Fruit fly (Drosophila melanogaster) whole organism, embryonic: ENCODE data around the gene NANS.

Experiments used
- CG10979 ChIP-seq: fragments of 200-800 bp; sonication (Bioruptor generic); optimal IDR thresholded peaks from 2 replicates; lab custom pipeline; 2018; ENCODE audit warnings: missing biosample characterization, mild to moderate bottlenecking, missing genetic modification characterization, moderate library complexity
- CG11247 ChIP-seq: fragments of 200-800 bp; sonication (Bioruptor generic); IDR thresholded peaks from 2 replicates; pipeline ENCODE4 v1.3.6; 2022; ENCODE audit warnings: missing biosample characterization, missing genetic modification characterization
- CG12071 ChIP-seq: fragments of 200-800 bp; sonication (Bioruptor generic); optimal IDR thresholded peaks from 3 replicates; lab custom pipeline; 2018; ENCODE audit warnings: missing biosample characterization, mild to moderate bottlenecking, missing genetic modification characterization
- CG15479 ChIP-seq: fragments of 200-800 bp; sonication (Bioruptor generic); optimal IDR thresholded peaks from 3 replicates; lab custom pipeline; 2019; ENCODE audit warnings: missing biosample characterization, mild to moderate bottlenecking, missing genetic modification characterization, moderate library complexity
- CG16863 ChIP-seq: fragments of 200-800 bp; sonication (Bioruptor generic); optimal IDR thresholded peaks from 3 replicates; lab custom pipeline; 2016; ENCODE audit warnings: missing biosample characterization, missing genetic modification characterization
- CG18476 ChIP-seq: fragments of 200-800 bp; sonication (Bioruptor generic); optimal IDR thresholded peaks from 2 replicates; lab custom pipeline; 2016; ENCODE audit warnings: missing biosample characterization, mild to moderate bottlenecking, missing genetic modification characterization
- CG2120 ChIP-seq: fragments of 200-800 bp; sonication (Bioruptor generic); optimal IDR thresholded peaks from 3 replicates; lab custom pipeline; 2016; ENCODE audit warnings: missing biosample characterization, missing genetic modification characterization
- CG3838 ChIP-seq: fragments of 200-800 bp; sonication (Bioruptor generic); optimal IDR thresholded peaks from 3 replicates; lab custom pipeline; 2016; ENCODE audit warnings: missing biosample characterization, missing genetic modification characterization
- CG3847 ChIP-seq: fragments of 200-800 bp; sonication (Bioruptor generic); IDR thresholded peaks from 2 replicates; pipeline ENCODE4 v1.3.6; 2022; ENCODE audit warnings: missing biosample characterization, missing genetic modification characterization
- CG42726 ChIP-seq: fragments of 200-800 bp; sonication (Bioruptor generic); IDR thresholded peaks from 2 replicates; pipeline ENCODE4 v1.3.6; 2022; ENCODE audit warnings: missing biosample characterization, missing genetic modification characterization; ENCODE audit not compliant: partially characterized antibody
- CG5180 ChIP-seq: fragments of 200-800 bp; sonication (Bioruptor generic); optimal IDR thresholded peaks from 3 replicates; lab custom pipeline; 2017; ENCODE audit warnings: missing biosample characterization, missing genetic modification characterization, mild to moderate bottlenecking, moderate library complexity, missing genetic modification reagents
- CG6791 ChIP-seq: fragments of 200-800 bp; sonication (Bioruptor generic); IDR thresholded peaks from 3 replicates; pipeline ENCODE4 v1.3.6; 2022; ENCODE audit warnings: missing biosample characterization, missing genetic modification characterization; ENCODE audit not compliant: partially characterized antibody
- CG7963 ChIP-seq: fragments of 200-800 bp; sonication (Bioruptor generic); IDR thresholded peaks from 3 replicates; pipeline ENCODE4 v1.3.6; 2022; ENCODE audit warnings: missing biosample characterization, missing genetic modification characterization; ENCODE audit not compliant: partially characterized antibody
- CHES-1-like ChIP-seq: fragments of 200-800 bp; sonication (Bioruptor generic); optimal IDR thresholded peaks from 2 replicates; lab custom pipeline; 2016; ENCODE audit warnings: missing biosample characterization, missing genetic modification characterization
- D ChIP-seq, 2 experiments: fragments of 200-800 bp in 1 of 2; fragments of >200 bp in 1 of 2; sonication (Bioruptor generic) in 1 of 2; optimal IDR thresholded peaks; 2 replicates in 1 of 2; 3 replicates in 1 of 2; lab custom pipeline; 2017; ENCODE audit warnings: mild to moderate bottlenecking in 1 of 2, missing biosample characterization in 1 of 2, missing genetic modification characterization in 1 of 2, missing genetic modification reagents in 1 of 2
- Dad ChIP-seq: fragments of 200-800 bp; sonication (Bioruptor generic); optimal IDR thresholded peaks from 3 replicates; lab custom pipeline; 2016; ENCODE audit warnings: missing biosample characterization, missing genetic modification characterization
- Doc3 ChIP-seq: fragments of 200-800 bp; sonication (Bioruptor generic); IDR thresholded peaks from 3 replicates; pipeline ENCODE4 v1.3.6; 2022; ENCODE audit warnings: missing biosample characterization, missing genetic modification characterization; ENCODE audit not compliant: partially characterized antibody
- Drgx ChIP-seq: fragments of 200-800 bp; sonication (Bioruptor generic); IDR thresholded peaks from 2 replicates; pipeline ENCODE4 v1.3.6; 2022; ENCODE audit warnings: missing biosample characterization, missing genetic modification characterization
- HmgD ChIP-seq: fragments of 200-800 bp; sonication (Bioruptor generic); optimal IDR thresholded peaks from 3 replicates; lab custom pipeline; 2016; ENCODE audit warnings: missing biosample characterization, missing genetic modification characterization
- Myb ChIP-seq: fragments of 200-800 bp; sonication (Bioruptor generic); optimal IDR thresholded peaks from 2 replicates; lab custom pipeline; 2016; ENCODE audit warnings: missing biosample characterization, missing genetic modification characterization
- Sox100B ChIP-seq: fragments of 200-800 bp; sonication (Bioruptor generic); optimal IDR thresholded peaks from 3 replicates; lab custom pipeline; 2018; ENCODE audit warnings: missing biosample characterization, mild to moderate bottlenecking, missing genetic modification characterization
- Ssrp ChIP-seq: fragments of 200-800 bp; sonication (Bioruptor generic); optimal IDR thresholded peaks from 2 replicates; lab custom pipeline; 2018; ENCODE audit warnings: missing biosample characterization, mild to moderate bottlenecking, missing genetic modification characterization, moderate library complexity
- ara ChIP-seq: fragments of 200-800 bp; sonication (Bioruptor generic); IDR thresholded peaks from 2 replicates; pipeline ENCODE4 v1.3.6; 2022; ENCODE audit warnings: missing biosample characterization, missing genetic modification characterization
- bowl ChIP-seq: fragments of 200-800 bp; sonication (Bioruptor generic); IDR thresholded peaks from 2 replicates; pipeline ENCODE4 v1.3.6; 2022; ENCODE audit warnings: missing biosample characterization, missing genetic modification characterization
- chinmo ChIP-seq: fragments of 200-800 bp; sonication (Bioruptor generic); IDR thresholded peaks from 4 replicates; pipeline ENCODE4 v1.3.6; 2022; ENCODE audit warnings: missing biosample characterization, missing genetic modification characterization; ENCODE audit not compliant: partially characterized antibody
- dm ChIP-seq: fragments of 200-800 bp; sonication (Bioruptor generic); optimal IDR thresholded peaks from 3 replicates; lab custom pipeline; 2016; ENCODE audit warnings: missing biosample characterization, missing genetic modification characterization
- exex ChIP-seq: fragments of 200-800 bp; sonication (Bioruptor generic); optimal IDR thresholded peaks from 4 replicates; lab custom pipeline; 2018; ENCODE audit warnings: missing biosample characterization, mild to moderate bottlenecking, missing genetic modification characterization, moderate library complexity
- grn ChIP-seq: fragments of 200-800 bp; sonication (Bioruptor generic); optimal IDR thresholded peaks from 3 replicates; lab custom pipeline; 2017; ENCODE audit warnings: missing biosample characterization, missing genetic modification characterization
- hth ChIP-seq: fragments of >200 bp; optimal IDR thresholded peaks from 2 replicates; lab custom pipeline; 2017; ENCODE audit warnings: inconsistent platforms
- mirr ChIP-seq: fragments of 200-800 bp; sonication (Bioruptor generic); optimal IDR thresholded peaks from 3 replicates; lab custom pipeline; 2018; ENCODE audit warnings: missing biosample characterization, mild to moderate bottlenecking, missing genetic modification characterization
- mld ChIP-seq: fragments of 200-800 bp; sonication (Bioruptor generic); IDR thresholded peaks from 3 replicates; pipeline ENCODE4 v1.3.6; 2022; ENCODE audit warnings: missing biosample characterization, missing genetic modification characterization; ENCODE audit not compliant: partially characterized antibody
- pb ChIP-seq: fragments of 200-800 bp; sonication (Bioruptor generic); optimal IDR thresholded peaks from 3 replicates; lab custom pipeline; 2016; ENCODE audit warnings: missing biosample characterization, missing genetic modification characterization
- pros ChIP-seq: fragments of 200-800 bp; sonication (Bioruptor generic); optimal IDR thresholded peaks from 3 replicates; lab custom pipeline; 2019; ENCODE audit warnings: missing biosample characterization, mild to moderate bottlenecking, missing genetic modification characterization, moderate library complexity
- psq ChIP-seq: fragments of 200-800 bp; sonication (Bioruptor generic); optimal IDR thresholded peaks from 2 replicates; lab custom pipeline; 2017; ENCODE audit warnings: missing biosample characterization, missing genetic modification characterization
- run ChIP-seq: fragments of 200-800 bp; sonication (Bioruptor generic); optimal IDR thresholded peaks from 3 replicates; lab custom pipeline; 2018; ENCODE audit warnings: missing biosample characterization, mild to moderate bottlenecking, missing genetic modification characterization
- salm ChIP-seq: fragments of 200-800 bp; sonication (Bioruptor generic); optimal IDR thresholded peaks from 2 replicates; lab custom pipeline; 2018; ENCODE audit warnings: missing biosample characterization, mild to moderate bottlenecking, missing genetic modification characterization
- sima ChIP-seq: fragments of 200-800 bp; sonication (Bioruptor generic); optimal IDR thresholded peaks from 2 replicates; lab custom pipeline; 2016; ENCODE audit warnings: missing biosample characterization, missing genetic modification characterization
- sisA ChIP-seq: fragments of 200-800 bp; sonication (Bioruptor generic); IDR thresholded peaks from 2 replicates; pipeline ENCODE4 v1.3.6; 2022; ENCODE audit warnings: missing biosample characterization, missing genetic modification characterization
- sug ChIP-seq: fragments of 200-800 bp; optimal IDR thresholded peaks from 2 replicates; lab custom pipeline; 2019; ENCODE audit warnings: missing biosample characterization, mild to moderate bottlenecking, missing genetic modification characterization, moderate library complexity
- zen ChIP-seq: fragments of 200-800 bp; sonication (Bioruptor generic); optimal IDR thresholded peaks from 3 replicates; lab custom pipeline; 2018; ENCODE audit warnings: missing biosample characterization, mild to moderate bottlenecking, missing genetic modification characterization, moderate library complexity

Gene NANS

dm6 chr3R:12379249-12379648 is 47.1 kb upstream of the NANS start:
- TF ChIP-seq CG6791 (no peak), psq (GFP tag; lab: Kevin White, UChicago) (no peak), sima (GFP tag; lab: Kevin White, UChicago) (no peak), grn (peak; percentile 9), chinmo (GFP tag; lab: Robert Waterston, UW) (no peak), CG2120 (GFP tag; lab: Kevin White, UChicago) (no peak), CG12071 (GFP tag; lab: Kevin White, UChicago) (no peak), CG11247 (GFP tag; lab: Robert Waterston, UW) (no peak), sug (tag; lab: Kevin White, UChicago) (peak; percentile 23), mirr (GFP tag; lab: Kevin White, UChicago) (peak; percentile 50), exex (tag; lab: Kevin White, UChicago) (peak; percentile 79), mld (GFP tag; lab: Robert Waterston, UW) (no peak)
- TF ChIP-seq, all 482 proteins: peak for 4

DNA sequence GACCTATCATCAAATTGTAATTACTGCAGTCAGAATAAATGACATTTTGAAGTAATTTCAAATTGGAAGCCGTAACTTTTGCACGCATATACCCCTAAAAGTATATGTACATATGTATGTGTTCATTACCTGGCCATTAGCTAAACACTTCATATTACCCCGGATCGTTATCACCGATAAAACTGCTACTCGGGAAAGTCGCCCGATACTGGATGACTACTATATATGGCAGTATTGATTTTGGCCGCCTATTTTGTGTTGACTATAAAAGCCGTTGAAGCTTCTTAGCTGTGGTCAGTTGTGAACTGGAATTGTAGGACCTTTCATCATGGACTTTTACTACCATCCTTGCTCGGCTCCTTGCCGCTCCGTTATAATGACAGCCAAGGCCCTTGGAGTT is 46.7 kb upstream of the NANS start, which contains the start of gene GstD8:
Gene GstD8 (plus strand): TSS at position 301 of the 400 bp plus-strand sequence.
- TF ChIP-seq zen (peak; percentile 56), CG3838 (GFP tag; lab: Kevin White, UChicago) (no peak)

DNA sequence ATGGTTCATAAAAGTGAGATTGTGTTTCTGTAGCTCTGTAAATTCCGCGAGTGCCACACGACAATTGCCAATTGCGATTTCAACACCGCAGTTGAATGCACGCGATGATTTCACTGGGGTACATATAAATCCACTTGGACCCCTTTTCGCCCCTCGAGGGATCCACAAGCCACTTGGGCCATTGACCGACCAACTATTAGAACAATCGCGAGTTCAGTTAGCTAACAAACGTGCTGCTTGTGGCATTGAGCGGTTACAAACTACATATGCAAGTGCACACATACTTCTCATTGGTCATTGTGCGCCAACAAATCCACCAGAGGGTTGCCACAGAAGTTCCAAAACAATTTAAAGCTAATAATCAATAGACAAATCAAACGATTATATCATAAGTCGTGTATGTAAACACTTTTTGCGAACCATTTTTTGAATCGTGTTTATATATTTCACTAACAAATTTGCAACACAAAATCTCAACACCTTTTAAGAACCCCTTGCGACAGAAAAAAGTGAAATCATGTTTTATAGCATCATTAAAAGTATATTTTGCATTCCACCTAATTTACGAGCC is 45.2 kb upstream of the NANS start:
- TF ChIP-seq Drgx (GFP tag; lab: Robert Waterston, UW), result peak; percentile 55
- no peak for TF ChIP-seq Ssrp
- peak; percentile 79 for TF ChIP-seq CG18476
- TF ChIP-seq Dad (GFP tag; lab: Kevin White, UChicago), result no peak
- no peak for TF ChIP-seq HmgD
- no peak for TF ChIP-seq CG7963 (GFP tag; lab: Robert Waterston, UW)
- TF ChIP-seq, all 482 proteins: peak for 2

DNA sequence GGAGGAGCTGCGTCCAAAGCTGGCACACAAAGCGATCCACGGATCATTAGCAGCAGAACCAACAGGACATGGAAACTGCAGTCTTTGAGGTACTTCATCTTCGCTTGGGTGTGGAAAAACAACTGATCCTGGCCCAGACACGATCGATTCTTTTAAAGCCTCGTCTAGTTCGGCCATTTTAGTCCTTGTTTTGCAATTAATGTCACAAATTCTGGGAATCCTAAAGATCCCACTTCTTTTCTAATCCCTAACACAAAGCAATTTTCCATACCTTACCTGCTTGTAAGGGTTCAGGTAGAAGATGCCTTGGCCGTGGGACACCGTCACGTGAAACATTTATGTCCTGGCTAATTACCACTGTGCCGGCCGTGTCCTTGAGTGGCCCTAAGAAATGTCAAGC is 43.8 kb upstream of the NANS start, which contains the start of gene CG10035:
Gene CG10035 (minus strand): TSS at position 129 of the 400 bp plus-strand sequence.
- peak; percentile 12 for TF ChIP-seq pros (GFP tag; lab: Kevin White, UChicago)
- TF ChIP-seq CG15479 (GFP tag; lab: Kevin White, UChicago), result peak; percentile 20
- TF ChIP-seq D (optimal IDR thresholded peaks at IDR 0.05; lab: Kevin White, UChicago), result peak; percentile 55
- TF ChIP-seq D (GFP tag; optimal IDR thresholded peaks at IDR 0.05; lab: Kevin White, UChicago), result no peak
- TF ChIP-seq CG16863 (GFP tag; lab: Kevin White, UChicago), result no peak
- TF ChIP-seq zen, result peak; percentile 98

DNA sequence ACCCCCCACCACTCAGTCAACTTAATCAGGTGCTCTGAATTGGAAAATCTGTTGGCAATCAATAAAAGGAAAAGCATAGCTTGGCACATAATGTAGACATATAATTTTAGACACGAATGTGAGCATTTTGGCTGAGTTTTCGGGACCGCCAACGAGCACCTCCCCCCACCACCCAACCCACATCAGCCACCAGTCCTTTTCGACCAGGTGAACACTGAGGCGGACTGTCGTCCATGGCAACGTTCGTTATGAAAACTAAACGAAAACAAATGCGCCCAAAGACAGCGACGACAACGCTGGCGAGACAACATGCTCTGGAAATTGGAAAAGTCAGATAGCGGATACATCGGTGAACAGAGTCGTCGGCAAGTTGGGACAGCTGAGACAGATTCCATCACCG is 43.3 kb upstream of the NANS start, which contains the start of gene GstD11:
Gene GstD11 (plus strand): TSS at position 301 of the 400 bp plus-strand sequence.
- TF ChIP-seq sug (tag; lab: Kevin White, UChicago) (no peak), sisA (GFP tag; lab: Robert Waterston, UW) (no peak), CG5180 (GFP tag; lab: Kevin White, UChicago) (no peak), hth (lab: Kevin White, UChicago) (no peak), CG3847 (GFP tag; lab: Robert Waterston, UW) (no peak), ara (GFP tag; lab: Robert Waterston, UW) (no peak), Doc3 (GFP tag; lab: Robert Waterston, UW) (no peak), dm (GFP tag; lab: Kevin White, UChicago) (no peak), salm (no peak), CG42726 (no peak), CHES-1-like (GFP tag; lab: Kevin White, UChicago) (no peak), Myb (GFP tag; lab: Kevin White, UChicago) (no peak), CG10979 (tag; lab: Kevin White, UChicago) (no peak), bowl (GFP tag; lab: Robert Waterston, UW) (no peak), pb (GFP tag; lab: Kevin White, UChicago) (no peak), Sox100B (GFP tag; lab: Kevin White, UChicago) (no peak), run (tag; lab: Kevin White, UChicago) (no peak)
- TF ChIP-seq, all 482 proteins: peak for 0
